Fruit fly (Drosophila melanogaster) whole organism, prepupa: Measurements from ENCODE around the gene CG43678.

Source experiments
- CG16779 ChIP-seq: fragments of 200-800 bp; sonication (Bioruptor generic); optimal IDR thresholded peaks from 3 replicates; lab custom pipeline; 2017; ENCODE audit warnings: missing biosample characterization, mild to moderate bottlenecking, missing genetic modification characterization
- CG3032 ChIP-seq: fragments of 200-800 bp; optimal IDR thresholded peaks from 2 replicates; lab custom pipeline; 2019; ENCODE audit warnings: missing biosample characterization, mild to moderate bottlenecking, missing genetic modification characterization, moderate library complexity
- CG31627 ChIP-seq: fragments of 200-800 bp; sonication (Bioruptor generic); optimal IDR thresholded peaks from 3 replicates; lab custom pipeline; 2016; ENCODE audit warnings: missing biosample characterization, missing genetic modification characterization
- Hr4 ChIP-seq: fragments of 200-800 bp; sonication (Bioruptor generic); optimal IDR thresholded peaks from 3 replicates; lab custom pipeline; 2016; ENCODE audit warnings: missing biosample characterization, missing genetic modification characterization
- Met ChIP-seq: fragments of 200-800 bp; sonication (Bioruptor generic); optimal IDR thresholded peaks from 3 replicates; lab custom pipeline; 2016; ENCODE audit warnings: missing biosample characterization, missing genetic modification characterization
- Sox15 ChIP-seq: fragments of 200-800 bp; sonication (Bioruptor generic); optimal IDR thresholded peaks from 3 replicates; lab custom pipeline; 2016; ENCODE audit warnings: missing biosample characterization, missing genetic modification characterization
- fd59A ChIP-seq: fragments of 200-800 bp; sonication (Bioruptor generic); optimal IDR thresholded peaks from 2 replicates; lab custom pipeline; 2017; ENCODE audit warnings: missing biosample characterization, mild to moderate bottlenecking, missing genetic modification characterization, missing genetic modification reagents
- fkh ChIP-seq: fragments of 200-800 bp; sonication (Bioruptor generic); optimal IDR thresholded peaks from 3 replicates; lab custom pipeline; 2017; ENCODE audit warnings: missing biosample characterization, mild to moderate bottlenecking, missing genetic modification characterization, moderate library complexity
- net ChIP-seq: fragments of 200-800 bp; sonication (Bioruptor generic); optimal IDR thresholded peaks from 3 replicates; lab custom pipeline; 2016; ENCODE audit warnings: missing biosample characterization, missing genetic modification characterization
- salr ChIP-seq, 2 experiments: fragments of 200-800 bp; sonication (Bioruptor generic); optimal IDR thresholded peaks; 3 replicates each; lab custom pipeline; 2016 to 2018; ENCODE audit warnings: missing biosample characterization in 2 of 2, missing genetic modification characterization in 2 of 2, mild to moderate bottlenecking in 1 of 2

DNA sequence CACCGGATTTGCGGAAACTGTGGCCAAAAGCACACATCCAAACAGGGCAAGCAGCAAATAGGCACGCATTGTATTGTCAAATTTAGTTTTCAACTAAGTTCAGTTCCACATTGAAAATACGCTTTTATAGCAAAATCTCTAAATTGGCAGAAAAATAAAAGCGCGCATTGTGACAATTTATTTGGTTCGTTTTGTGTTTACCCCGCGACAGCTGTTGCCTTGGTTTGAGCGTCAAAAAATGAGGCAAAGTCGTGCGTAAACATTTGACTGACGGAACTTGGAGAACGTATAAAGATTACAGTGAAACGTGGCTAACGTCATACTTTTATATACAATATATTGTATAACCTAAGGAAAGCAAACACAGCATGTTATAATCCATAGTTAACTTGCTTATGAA, 4.7 kb upstream of the CG43678 start, which contains the start of gene CG18649:
- TF ChIP-seq fd59A (GFP tag; lab: Kevin White, UChicago) (no peak), Sox15 (no peak), Hr4 (GFP tag; lab: Kevin White, UChicago) (no peak), Met (GFP tag; lab: Kevin White, UChicago) (no peak), CG16779 (no peak), salr (GFP tag; optimal IDR thresholded peaks at IDR 0.05; lab: Kevin White, UChicago) (no peak), fkh (GFP tag; lab: Kevin White, UChicago) (peak; percentile 62), CG3032 (tag; lab: Kevin White, UChicago) (no peak), net (GFP tag; lab: Kevin White, UChicago) (no peak), CG31627 (GFP tag; lab: Kevin White, UChicago) (no peak)
